Fruit fly (Drosophila melanogaster) whole organism, embryonic: ENCODE measurements around the gene CG7407.

Experiments
- Abd-B ChIP-seq: fragments of 200-800 bp; sonication (Bioruptor generic); optimal IDR thresholded peaks from 2 replicates; lab custom pipeline; 2018; ENCODE audit warnings: missing biosample characterization, mild to moderate bottlenecking, missing genetic modification characterization, moderate library complexity
- Atf-2 ChIP-seq: fragments of 200-800 bp; sonication (Bioruptor generic); optimal IDR thresholded peaks from 2 replicates; lab custom pipeline; 2016; ENCODE audit warnings: missing biosample characterization, missing genetic modification characterization
- Atf3 ChIP-seq: fragments of 200-800 bp; sonication (Bioruptor generic); optimal IDR thresholded peaks from 3 replicates; lab custom pipeline; 2016; ENCODE audit warnings: missing biosample characterization, missing genetic modification characterization
- Awh ChIP-seq: fragments of 200-800 bp; sonication (Bioruptor generic); IDR thresholded peaks from 2 replicates; pipeline ENCODE4, ENCODE4 v1.3.6; 2022; ENCODE audit warnings: missing biosample characterization, missing genetic modification characterization
- CG12769 ChIP-seq: fragments of 200-800 bp; sonication (Bioruptor generic); optimal IDR thresholded peaks from 2 replicates; lab custom pipeline; 2019; ENCODE audit warnings: missing biosample characterization, mild to moderate bottlenecking, missing genetic modification characterization, moderate library complexity
- CG12942 ChIP-seq: fragments of 200-800 bp; sonication (Bioruptor generic); optimal IDR thresholded peaks from 3 replicates; lab custom pipeline; 2016; ENCODE audit warnings: missing biosample characterization, missing genetic modification characterization
- CG14441 ChIP-seq: fragments of 200-800 bp; sonication (Bioruptor generic); IDR thresholded peaks from 2 replicates; pipeline ENCODE4 v1.3.6; 2022; ENCODE audit warnings: missing biosample characterization, missing genetic modification characterization
- CG1602 ChIP-seq: fragments of 200-800 bp; sonication (Bioruptor generic); optimal IDR thresholded peaks from 3 replicates; lab custom pipeline; 2016; ENCODE audit warnings: missing biosample characterization, missing genetic modification characterization
- CG17568 ChIP-seq: fragments of 200-800 bp; sonication (Bioruptor generic); optimal IDR thresholded peaks from 2 replicates; lab custom pipeline; 2018; ENCODE audit warnings: missing biosample characterization, mild to moderate bottlenecking, missing genetic modification characterization, moderate library complexity
- CG18476 ChIP-seq: fragments of 200-800 bp; sonication (Bioruptor generic); optimal IDR thresholded peaks from 2 replicates; lab custom pipeline; 2016; ENCODE audit warnings: missing biosample characterization, mild to moderate bottlenecking, missing genetic modification characterization
- CG2202 ChIP-seq: fragments of 200-800 bp; sonication (Bioruptor generic); optimal IDR thresholded peaks from 2 replicates; lab custom pipeline; 2018; ENCODE audit warnings: missing biosample characterization, mild to moderate bottlenecking, missing genetic modification characterization
- CG4360 ChIP-seq: fragments of 200-800 bp; sonication (Bioruptor generic); IDR thresholded peaks from 2 replicates; pipeline ENCODE4 v1.3.6; 2022; ENCODE audit warnings: missing biosample characterization, missing genetic modification characterization
- CG43689 ChIP-seq: fragments of 200-800 bp; sonication (Bioruptor generic); IDR thresholded peaks from 2 replicates; pipeline ENCODE4 v1.3.6; 2022; ENCODE audit warnings: missing biosample characterization, missing genetic modification characterization
- CG4707 ChIP-seq: fragments of 200-800 bp; sonication (Bioruptor generic); optimal IDR thresholded peaks from 2 replicates; lab custom pipeline; 2018; ENCODE audit warnings: missing biosample characterization, mild to moderate bottlenecking, missing genetic modification characterization, moderate library complexity
- CG4854 ChIP-seq: fragments of 200-800 bp; sonication (Bioruptor generic); optimal IDR thresholded peaks from 2 replicates; lab custom pipeline; 2016; ENCODE audit warnings: missing biosample characterization, missing genetic modification characterization, inconsistent platforms
- CG7372 ChIP-seq: fragments of 200-800 bp; sonication (Bioruptor generic); IDR thresholded peaks from 2 replicates; pipeline ENCODE4 v1.3.6; 2022; ENCODE audit warnings: missing biosample characterization, missing genetic modification characterization
- CG7839 ChIP-seq: fragments of 200-800 bp; sonication (Bioruptor generic); optimal IDR thresholded peaks from 3 replicates; lab custom pipeline; 2018; ENCODE audit warnings: missing biosample characterization, mild to moderate bottlenecking, missing genetic modification characterization, moderate library complexity
- CG7928 ChIP-seq: fragments of 200-800 bp; sonication (Bioruptor generic); optimal IDR thresholded peaks from 2 replicates; lab custom pipeline; 2017; ENCODE audit warnings: missing biosample characterization, mild to moderate bottlenecking, missing genetic modification characterization
- CG7987 ChIP-seq: fragments of 200-800 bp; sonication (Bioruptor generic); optimal IDR thresholded peaks from 2 replicates; lab custom pipeline; 2018; ENCODE audit warnings: missing biosample characterization, mild to moderate bottlenecking, missing genetic modification characterization, moderate library complexity
- CG8944 ChIP-seq: fragments of 200-800 bp; sonication (Bioruptor generic); optimal IDR thresholded peaks from 3 replicates; lab custom pipeline; 2016; ENCODE audit warnings: missing biosample characterization, missing genetic modification characterization
- Chrac-16 ChIP-seq: fragments of 200-800 bp; sonication (Bioruptor generic); optimal IDR thresholded peaks from 3 replicates; lab custom pipeline; 2016; ENCODE audit warnings: missing biosample characterization, missing genetic modification characterization
- Hr39 ChIP-seq: fragments of >200 bp; optimal IDR thresholded peaks from 2 replicates; lab custom pipeline; 2017
- Hr51 ChIP-seq, 2 experiments: fragments of 200-800 bp; sonication (Bioruptor generic); optimal IDR thresholded peaks; 2 replicates in 1 of 2; 3 replicates in 1 of 2; lab custom pipeline; 2016 to 2018; ENCODE audit warnings: missing biosample characterization in 2 of 2, missing genetic modification characterization in 2 of 2, mild to moderate bottlenecking in 1 of 2, moderate library complexity in 1 of 2
- Hsf ChIP-seq: fragments of 200-800 bp; sonication (Bioruptor generic); optimal IDR thresholded peaks from 3 replicates; lab custom pipeline; 2016; ENCODE audit warnings: missing biosample characterization, missing genetic modification characterization
- Jarid2 ChIP-seq: fragments of 200-800 bp; sonication (Bioruptor generic); optimal IDR thresholded peaks from 3 replicates; lab custom pipeline; 2017; ENCODE audit warnings: mild to moderate bottlenecking, missing biosample characterization, missing genetic modification reagents, missing genetic modification characterization
- Kr ChIP-seq: fragments of 200-800 bp; sonication (Bioruptor generic); optimal IDR thresholded peaks from 2 replicates; lab custom pipeline; 2017; ENCODE audit warnings: missing biosample characterization, mild to moderate bottlenecking, missing genetic modification characterization
- Lpt ChIP-seq: fragments of >200 bp; optimal IDR thresholded peaks from 2 replicates; lab custom pipeline; 2018; ENCODE audit warnings: missing biosample characterization, missing genetic modification characterization
- MTF-1 ChIP-seq: fragments of 200-800 bp; sonication (Bioruptor generic); optimal IDR thresholded peaks from 2 replicates; lab custom pipeline; 2018; ENCODE audit warnings: missing biosample characterization, mild to moderate bottlenecking, missing genetic modification characterization, borderline replicate concordance
- Max ChIP-seq: fragments of 200-800 bp; sonication (Bioruptor generic); optimal IDR thresholded peaks from 2 replicates; lab custom pipeline; 2016; ENCODE audit warnings: missing biosample characterization, mild to moderate bottlenecking, missing genetic modification characterization
- Side ChIP-seq: fragments of 200-800 bp; sonication (Bioruptor generic); optimal IDR thresholded peaks from 2 replicates; lab custom pipeline; 2016; ENCODE audit warnings: missing biosample characterization, missing genetic modification characterization
- Stat92E ChIP-seq, 3 experiments: fragments of >200 bp in 2 of 3; fragments of 200-800 bp in 1 of 3; sonication (Bioruptor generic) in 1 of 3; optimal IDR thresholded peaks; 2 replicates each; lab custom pipeline; 2017 to 2019; ENCODE audit warnings: missing biosample characterization in 3 of 3, missing genetic modification characterization in 3 of 3, mild to moderate bottlenecking in 1 of 3, moderate library complexity in 1 of 3
- Xbp1 ChIP-seq: fragments of 200-800 bp; sonication (Bioruptor generic); optimal IDR thresholded peaks from 3 replicates; lab custom pipeline; 2016; ENCODE audit warnings: missing biosample characterization, mild to moderate bottlenecking, missing genetic modification characterization
- ato ChIP-seq: fragments of 200-800 bp; sonication (Bioruptor generic); IDR thresholded peaks from 2 replicates; pipeline ENCODE4 v1.3.6; 2022; ENCODE audit warnings: missing biosample characterization, missing genetic modification characterization; ENCODE audit not compliant: partially characterized antibody
- croc ChIP-seq: fragments of 200-800 bp; sonication (Bioruptor generic); conservative IDR thresholded peaks from 3 replicates; pipeline ENCODE4 v1.3.6; 2022; ENCODE audit warnings: missing biosample characterization, missing genetic modification characterization
- da ChIP-seq: fragments of 200-800 bp; sonication (Bioruptor generic); optimal IDR thresholded peaks from 2 replicates; lab custom pipeline; 2016; ENCODE audit warnings: missing biosample characterization, missing genetic modification characterization
- fd64A ChIP-seq: fragments of 200-800 bp; sonication (Bioruptor generic); optimal IDR thresholded peaks from 3 replicates; lab custom pipeline; 2018; ENCODE audit warnings: missing biosample characterization, mild to moderate bottlenecking, missing genetic modification characterization
- gsb-n ChIP-seq: fragments of 200-800 bp; sonication (Bioruptor generic); optimal IDR thresholded peaks from 3 replicates; lab custom pipeline; 2018; ENCODE audit warnings: missing biosample characterization, mild to moderate bottlenecking, missing genetic modification characterization
- lov ChIP-seq, 2 experiments: fragments of 200-800 bp in 1 of 2; fragments of >200 bp in 1 of 2; sonication (Bioruptor generic) in 1 of 2; IDR thresholded peaks in 1 of 2; optimal IDR thresholded peaks in 1 of 2; 2 replicates in 1 of 2; 3 replicates in 1 of 2; pipeline versions ENCODE4 v1.3.6 to Lab custom; 2017 to 2022; ENCODE audit warnings: missing biosample characterization in 1 of 2, missing genetic modification characterization in 1 of 2
- nau ChIP-seq: fragments of 200-800 bp; sonication (Bioruptor generic); optimal IDR thresholded peaks from 3 replicates; lab custom pipeline; 2017; ENCODE audit warnings: missing biosample characterization, mild to moderate bottlenecking, missing genetic modification characterization, missing genetic modification reagents
- nerfin-1 ChIP-seq: fragments of 200-800 bp; sonication (Bioruptor generic); optimal IDR thresholded peaks from 3 replicates; lab custom pipeline; 2019; ENCODE audit warnings: missing biosample characterization, mild to moderate bottlenecking, missing genetic modification characterization, moderate library complexity
- peb ChIP-seq: fragments of 200-800 bp; sonication (Bioruptor generic); IDR thresholded peaks from 2 replicates; pipeline ENCODE4 v1.3.6; 2022; ENCODE audit warnings: missing biosample characterization, missing genetic modification characterization
- ranshi ChIP-seq: fragments of 200-800 bp; sonication (Bioruptor generic); IDR thresholded peaks from 2 replicates; pipeline ENCODE4 v1.3.6; 2022; ENCODE audit warnings: missing biosample characterization, missing genetic modification characterization
- shn ChIP-seq: fragments of 200-800 bp; sonication (Bioruptor generic); optimal IDR thresholded peaks from 3 replicates; lab custom pipeline; 2016; ENCODE audit warnings: missing biosample characterization, missing genetic modification characterization
- slp2 ChIP-seq: fragments of 200-800 bp; sonication (Bioruptor generic); optimal IDR thresholded peaks from 2 replicates; lab custom pipeline; 2016; ENCODE audit warnings: missing biosample characterization, missing genetic modification characterization
- sna ChIP-seq: fragments of 200-800 bp; sonication (Bioruptor generic); IDR thresholded peaks from 2 replicates; pipeline ENCODE4 v1.3.6; 2022; ENCODE audit warnings: missing biosample characterization, missing genetic modification characterization; ENCODE audit not compliant: partially characterized antibody
- sug ChIP-seq: fragments of 200-800 bp; optimal IDR thresholded peaks from 2 replicates; lab custom pipeline; 2019; ENCODE audit warnings: missing biosample characterization, mild to moderate bottlenecking, missing genetic modification characterization, moderate library complexity
- zfh2 ChIP-seq: fragments of 200-800 bp; sonication (Bioruptor generic); optimal IDR thresholded peaks from 2 replicates; lab custom pipeline; 2016; ENCODE audit warnings: missing biosample characterization, missing genetic modification characterization

CG7407 gene

dm6 chr3L:21832203-21833160 is 9.2 kb downstream of the CG7407 start, which contains the start of the genes CG7148 and Nopp140 (continued):
- TF ChIP-seq CG4360 (GFP tag; lab: Robert Waterston, UW): peak; percentile 7; the same call in 1 of the 2 replicates
- peak; percentile 50; the same call in 1 of the 2 replicates for TF ChIP-seq Awh (GFP tag; lab: Robert Waterston, UW)
- peak; percentile 66 for TF ChIP-seq Hsf (GFP tag; lab: Kevin White, UChicago)
- TF ChIP-seq gsb-n (tag; lab: Kevin White, UChicago): peak; percentile 35
- peak; percentile 97 for TF ChIP-seq Max (GFP tag; lab: Kevin White, UChicago)
- TF ChIP-seq Abd-B (GFP tag; lab: Kevin White, UChicago): peak; percentile 46
- no peak for TF ChIP-seq da (GFP tag; lab: Kevin White, UChicago)
- no peak for TF ChIP-seq Kr (GFP tag; lab: Kevin White, UChicago)
- TF ChIP-seq zfh2 (GFP tag; lab: Kevin White, UChicago): peak; percentile 69
- no peak for TF ChIP-seq CG18476
- TF ChIP-seq Lpt (GFP tag; lab: Kevin White, UChicago): no peak
- TF ChIP-seq CG43689 (GFP tag; lab: Robert Waterston, UW): peak; percentile 17; the same call in 1 of the 2 replicates
- no peak for TF ChIP-seq Atf-2 (GFP tag; lab: Kevin White, UChicago)
- peak; percentile 70 for TF ChIP-seq CG12942 (GFP tag; lab: Kevin White, UChicago)
- no peak for TF ChIP-seq ato (GFP tag; lab: Robert Waterston, UW)
- peak; percentile 79 for TF ChIP-seq CG12769 (tag; lab: Kevin White, UChicago)
- peak; percentile 77 for TF ChIP-seq CG7987 (GFP tag; lab: Kevin White, UChicago)
- peak; percentile 16 for TF ChIP-seq CG4707
- no peak for TF ChIP-seq Stat92E (GFP tag; optimal IDR thresholded peaks at IDR 0.05; lab: Kevin White, UChicago)
- peak; percentile 52 to 59 for TF ChIP-seq Hr51 (GFP tag; optimal IDR thresholded peaks at IDR 0.05; lab: Kevin White, UChicago)
- TF ChIP-seq nau: no peak
- peak; percentile 30 for TF ChIP-seq CG7928 (GFP tag; lab: Kevin White, UChicago)
- TF ChIP-seq CG7839 (tag; lab: Kevin White, UChicago): peak; percentile 63
- TF ChIP-seq CG4854 (GFP tag; lab: Kevin White, UChicago): peak; percentile 46
- peak; percentile 44 for TF ChIP-seq Atf3 (GFP tag; lab: Kevin White, UChicago)
- peak; percentile 60 for TF ChIP-seq Chrac-16
- TF ChIP-seq CG7372: peak; percentile 49; the same call in 1 of the 2 replicates
- peak; percentile 57 for TF ChIP-seq CG1602
- TF ChIP-seq fd64A (GFP tag; lab: Kevin White, UChicago): no peak
- peak; percentile 62 for TF ChIP-seq Side (GFP tag; lab: Kevin White, UChicago)
- TF ChIP-seq CG17568 (GFP tag; lab: Kevin White, UChicago): no peak
- TF ChIP-seq CG8944 (GFP tag; lab: Kevin White, UChicago): peak; percentile 61
- TF ChIP-seq slp2 (GFP tag; lab: Kevin White, UChicago): peak; percentile 10
- TF ChIP-seq Jarid2 (GFP tag; lab: Kevin White, UChicago): no peak
- TF ChIP-seq Hr39 (lab: Kevin White, UChicago): no peak
- no peak for TF ChIP-seq CG2202 (tag; lab: Kevin White, UChicago)
- no peak for TF ChIP-seq croc
- TF ChIP-seq sug: peak; percentile 66
- TF ChIP-seq lov (optimal IDR thresholded peaks at IDR 0.05; lab: Kevin White, UChicago): no peak
- TF ChIP-seq lov (GFP tag; IDR thresholded peaks at IDR 0.05; lab: Robert Waterston, UW): peak; percentile 54; the same call in 1 of the 3 replicates
- peak; percentile 39 for TF ChIP-seq nerfin-1
- TF ChIP-seq Xbp1: peak; percentile 83
- TF ChIP-seq MTF-1 (GFP tag; lab: Kevin White, UChicago): peak; percentile 40
- TF ChIP-seq CG14441 (GFP tag; lab: Robert Waterston, UW): peak; percentile 67
- no peak for TF ChIP-seq sna (GFP tag; lab: Robert Waterston, UW)
- TF ChIP-seq shn (GFP tag; lab: Kevin White, UChicago): peak; percentile 66
- 0 out of 2 replicates have a peak, but pooled peaks have one; percentile 25 for TF ChIP-seq peb
- TF ChIP-seq ranshi (GFP tag; lab: Robert Waterston, UW): peak; percentile 60
